Worm (Caenorhabditis elegans) whole organism, L1 larva: Measurements from ENCODE around the gene Y38H6C.21.

ENCODE experiments used
- C16A3.4 ChIP-seq: fragments of 150-350 bp; optimal IDR thresholded peaks from 2 replicates; lab custom pipeline; 2014; ENCODE audit warnings: missing biosample characterization, missing genetic modification characterization
- C34B4.2 ChIP-seq: sonication (generic microtip); optimal IDR thresholded peaks from 2 replicates; lab custom pipeline; 2017; ENCODE audit warnings: mild to moderate bottlenecking, missing genetic modification characterization, missing compliant biosample characterization
- F16B12.6 ChIP-seq: fragments of 150-350 bp; optimal IDR thresholded peaks from 2 replicates; lab custom pipeline; 2014; ENCODE audit warnings: missing biosample characterization, missing genetic modification characterization
- Y116A8C.19 ChIP-seq: sonication (generic microtip); optimal IDR thresholded peaks from 2 replicates; lab custom pipeline; 2016; ENCODE audit warnings: missing compliant biosample characterization, missing genetic modification characterization, borderline replicate concordance
- aha-1 ChIP-seq: fragments of 150-350 bp; optimal IDR thresholded peaks from 2 replicates; lab custom pipeline; 2014; ENCODE audit warnings: missing biosample characterization, missing genetic modification characterization
- ama-1 ChIP-seq: fragments of 150-350 bp; optimal IDR thresholded peaks from 2 replicates; lab custom pipeline; 2014
- ceh-63 ChIP-seq: fragments of 200-800 bp; sonication (Bioruptor generic); optimal IDR thresholded peaks from 2 replicates; lab custom pipeline; 2018; ENCODE audit warnings: mild to moderate bottlenecking, missing genetic modification characterization, missing compliant biosample characterization
- egl-13 ChIP-seq: sonication (generic microtip); optimal IDR thresholded peaks from 2 replicates; lab custom pipeline; 2016; ENCODE audit warnings: missing genotype, missing genetic modification reagents, missing genetic modification characterization, missing compliant biosample characterization
- elt-2 ChIP-seq: sonication (generic microtip); optimal IDR thresholded peaks from 2 replicates; lab custom pipeline; 2016; ENCODE audit warnings: missing genetic modification characterization, mild to moderate bottlenecking, inconsistent platforms, missing compliant biosample characterization, missing genetic modification reagents
- elt-3 ChIP-seq, 6 experiments: fragments of 150-350 bp in 1 of 6; sonication (generic microtip); optimal IDR thresholded peaks; 2 replicates each; lab custom pipeline; 2017 to 2018; ENCODE audit warnings: missing biosample characterization in 6 of 6, missing genetic modification characterization in 6 of 6, inconsistent platforms in 1 of 6
- ets-5 ChIP-seq: fragments of 200-800 bp; sonication (Bioruptor generic); IDR thresholded peaks from 2 replicates; pipeline ENCODE4 v1.3.6; 2022; ENCODE audit warnings: missing genetic modification characterization, missing compliant biosample characterization
- fkh-10 ChIP-seq: sonication (generic microtip); optimal IDR thresholded peaks from 2 replicates; lab custom pipeline; 2017; ENCODE audit warnings: missing biosample characterization, missing genetic modification reagents, missing genetic modification characterization
- fkh-8 ChIP-seq: sonication (generic microtip); optimal IDR thresholded peaks from 2 replicates; lab custom pipeline; 2016; ENCODE audit warnings: mild to moderate bottlenecking, missing genetic modification characterization, missing compliant biosample characterization
- grh-1 ChIP-seq: fragments of 200-800 bp; sonication (Bioruptor generic); IDR thresholded peaks from 2 replicates; pipeline ENCODE4 v1.3.6; 2022; ENCODE audit warnings: missing genetic modification reagents, missing genetic modification characterization, missing compliant biosample characterization
- hlh-17 ChIP-seq: fragments of 200-800 bp; sonication (Bioruptor generic); optimal IDR thresholded peaks from 2 replicates; lab custom pipeline; 2018; ENCODE audit warnings: missing genetic modification characterization, mild to moderate bottlenecking, missing compliant biosample characterization, moderate library complexity, borderline replicate concordance
- hpl-2 ChIP-seq: fragments of 150-350 bp; optimal IDR thresholded peaks from 2 replicates; lab custom pipeline; 2014; ENCODE audit warnings: missing biosample characterization, missing genetic modification reagents, missing genetic modification characterization
- irx-1 ChIP-seq: sonication (generic microtip); optimal IDR thresholded peaks from 2 replicates; lab custom pipeline; 2016; ENCODE audit warnings: missing genetic modification characterization, missing compliant biosample characterization
- isw-1 ChIP-seq: fragments of 200-800 bp; sonication (Bioruptor generic); IDR thresholded peaks from 2 replicates; pipeline ENCODE4 v1.3.6; 2022; ENCODE audit warnings: missing genetic modification characterization, missing compliant biosample characterization
- jun-1 ChIP-seq: fragments of 150-350 bp; optimal IDR thresholded peaks from 2 replicates; lab custom pipeline; 2014; ENCODE audit warnings: missing biosample characterization, missing genetic modification reagents, missing genetic modification characterization
- lin-13 ChIP-seq: fragments of 150-350 bp; optimal IDR thresholded peaks from 2 replicates; lab custom pipeline; 2014; ENCODE audit warnings: missing biosample characterization, missing genetic modification reagents, missing genetic modification characterization
- lin-14 ChIP-seq: fragments of 200-800 bp; sonication (Bioruptor generic); optimal IDR thresholded peaks from 2 replicates; lab custom pipeline; 2018; ENCODE audit warnings: mild to moderate bottlenecking, missing genetic modification characterization, moderate library complexity, missing compliant biosample characterization
- lin-35 ChIP-seq, 2 experiments: fragments of 150-350 bp; optimal IDR thresholded peaks; 2 replicates each; lab custom pipeline; 2014; ENCODE audit warnings: missing biosample characterization in 2 of 2, missing genetic modification characterization in 2 of 2, missing genetic modification reagents in 2 of 2
- lir-3 ChIP-seq: sonication (generic microtip); optimal IDR thresholded peaks from 2 replicates; lab custom pipeline; 2016; ENCODE audit warnings: mild to moderate bottlenecking, missing genetic modification characterization, moderate library complexity, missing compliant biosample characterization; ENCODE audit not compliant: poor library complexity
- mab-9 ChIP-seq: fragments of 200-800 bp; sonication (Bioruptor generic); IDR thresholded peaks from 2 replicates; pipeline ENCODE4 v1.3.6; 2022; ENCODE audit warnings: missing genetic modification reagents, missing genetic modification characterization, missing compliant biosample characterization
- mdl-1 ChIP-seq, 2 experiments: fragments of 150-350 bp; optimal IDR thresholded peaks; 2 replicates each; lab custom pipeline; 2014 to 2017; ENCODE audit warnings: missing biosample characterization in 2 of 2, missing genetic modification characterization in 2 of 2, inconsistent platforms in 1 of 2
- nhr-12 ChIP-seq: sonication (generic microtip); optimal IDR thresholded peaks from 2 replicates; lab custom pipeline; 2017; ENCODE audit warnings: missing biosample characterization, missing genetic modification characterization
- nhr-19 ChIP-seq: fragments of 200-800 bp; sonication (Bioruptor generic); conservative IDR thresholded peaks from 2 replicates; pipeline ENCODE4 v1.3.6; 2022; ENCODE audit warnings: missing genetic modification characterization, missing compliant biosample characterization
- nhr-237 ChIP-seq: fragments of 150-350 bp; optimal IDR thresholded peaks from 2 replicates; lab custom pipeline; 2014; ENCODE audit warnings: missing biosample characterization, missing genetic modification characterization
- nhr-28 ChIP-seq: fragments of 150-350 bp; optimal IDR thresholded peaks from 2 replicates; lab custom pipeline; 2014; ENCODE audit warnings: missing biosample characterization, missing genetic modification characterization
- nhr-71 ChIP-seq: sonication (generic microtip); optimal IDR thresholded peaks from 2 replicates; lab custom pipeline; 2016; ENCODE audit warnings: mild to moderate bottlenecking, missing genetic modification characterization, moderate library complexity, missing compliant biosample characterization
- nhr-76 ChIP-seq: sonication (generic microtip); optimal IDR thresholded peaks from 2 replicates; lab custom pipeline; 2017; ENCODE audit warnings: missing biosample characterization, missing genetic modification characterization
- nhr-84 ChIP-seq: sonication (generic microtip); optimal IDR thresholded peaks from 2 replicates; lab custom pipeline; 2017; ENCODE audit warnings: missing biosample characterization, missing genetic modification characterization
- nhr-90 ChIP-seq: sonication (generic microtip); optimal IDR thresholded peaks from 2 replicates; lab custom pipeline; 2016; ENCODE audit warnings: mild to moderate bottlenecking, missing genetic modification characterization, missing compliant biosample characterization; ENCODE audit not compliant: poor library complexity
- pax-3 ChIP-seq: fragments of 200-800 bp; sonication (Bioruptor generic); optimal IDR thresholded peaks from 2 replicates; lab custom pipeline; 2018; ENCODE audit warnings: mild to moderate bottlenecking, missing genetic modification characterization, moderate library complexity, missing compliant biosample characterization
- rnt-1 ChIP-seq: sonication (generic microtip); optimal IDR thresholded peaks from 2 replicates; lab custom pipeline; 2016; ENCODE audit warnings: mild to moderate bottlenecking, missing genetic modification characterization, moderate library complexity, missing compliant biosample characterization
- skn-1 ChIP-seq: fragments of 150-350 bp; optimal IDR thresholded peaks from 2 replicates; lab custom pipeline; 2014; ENCODE audit warnings: missing biosample characterization, missing genetic modification characterization
- snpc-4 ChIP-seq: fragments of 150-350 bp; optimal IDR thresholded peaks from 2 replicates; lab custom pipeline; 2014; ENCODE audit warnings: missing biosample characterization, missing genetic modification characterization
- snu-23 ChIP-seq: sonication (generic microtip); optimal IDR thresholded peaks from 2 replicates; lab custom pipeline; 2016; ENCODE audit warnings: missing genetic modification characterization, missing compliant biosample characterization
- sptf-1 ChIP-seq: fragments of 150-350 bp; optimal IDR thresholded peaks from 2 replicates; lab custom pipeline; 2014; ENCODE audit warnings: missing biosample characterization, missing genetic modification characterization
- swsn-7 ChIP-seq: sonication (generic microtip); optimal IDR thresholded peaks from 2 replicates; lab custom pipeline; 2016; ENCODE audit warnings: missing genetic modification characterization, missing compliant biosample characterization
- tbx-2 ChIP-seq: sonication (generic microtip); optimal IDR thresholded peaks from 2 replicates; lab custom pipeline; 2016; ENCODE audit warnings: missing genetic modification characterization, missing compliant biosample characterization
- tlp-1 ChIP-seq: fragments of 150-350 bp; optimal IDR thresholded peaks from 2 replicates; lab custom pipeline; 2014; ENCODE audit warnings: missing biosample characterization, missing genetic modification characterization
- unc-130 ChIP-seq: fragments of 150-350 bp; optimal IDR thresholded peaks from 2 replicates; lab custom pipeline; 2017; ENCODE audit warnings: missing biosample characterization, missing genetic modification characterization, inconsistent platforms
- unc-62 ChIP-seq: fragments of 150-350 bp; optimal IDR thresholded peaks from 2 replicates; lab custom pipeline; 2014; ENCODE audit warnings: missing biosample characterization, missing genetic modification reagents, missing genetic modification characterization
- unc-98 ChIP-seq: fragments of 200-800 bp; sonication (Bioruptor generic); IDR thresholded peaks from 2 replicates; pipeline ENCODE4 v1.3.6; 2022; ENCODE audit warnings: missing genetic modification characterization, missing compliant biosample characterization
- vab-15 ChIP-seq: sonication (generic microtip); optimal IDR thresholded peaks from 2 replicates; lab custom pipeline; 2017; ENCODE audit warnings: missing genotype, mild to moderate bottlenecking, missing genetic modification characterization, missing compliant biosample characterization
- xbp-1 ChIP-seq: sonication (generic microtip); optimal IDR thresholded peaks from 2 replicates; lab custom pipeline; 2016; ENCODE audit warnings: missing genetic modification characterization, missing compliant biosample characterization
- zip-4 ChIP-seq: fragments of 200-800 bp; sonication (Bioruptor generic); optimal IDR thresholded peaks from 2 replicates; lab custom pipeline; 2018; ENCODE audit warnings: mild to moderate bottlenecking, missing genetic modification characterization, moderate library complexity, missing compliant biosample characterization
- ztf-11 ChIP-seq, 2 experiments: sonication (generic microtip); optimal IDR thresholded peaks; 2 replicates each; lab custom pipeline; 2016 to 2017; ENCODE audit warnings: missing genetic modification characterization in 2 of 2, missing biosample characterization in 1 of 2, missing compliant biosample characterization in 1 of 2
- ztf-4 ChIP-seq: fragments of 150-350 bp; optimal IDR thresholded peaks from 2 replicates; lab custom pipeline; 2014; ENCODE audit warnings: missing biosample characterization, missing genetic modification characterization

The Y38H6C.21 gene

DNA sequence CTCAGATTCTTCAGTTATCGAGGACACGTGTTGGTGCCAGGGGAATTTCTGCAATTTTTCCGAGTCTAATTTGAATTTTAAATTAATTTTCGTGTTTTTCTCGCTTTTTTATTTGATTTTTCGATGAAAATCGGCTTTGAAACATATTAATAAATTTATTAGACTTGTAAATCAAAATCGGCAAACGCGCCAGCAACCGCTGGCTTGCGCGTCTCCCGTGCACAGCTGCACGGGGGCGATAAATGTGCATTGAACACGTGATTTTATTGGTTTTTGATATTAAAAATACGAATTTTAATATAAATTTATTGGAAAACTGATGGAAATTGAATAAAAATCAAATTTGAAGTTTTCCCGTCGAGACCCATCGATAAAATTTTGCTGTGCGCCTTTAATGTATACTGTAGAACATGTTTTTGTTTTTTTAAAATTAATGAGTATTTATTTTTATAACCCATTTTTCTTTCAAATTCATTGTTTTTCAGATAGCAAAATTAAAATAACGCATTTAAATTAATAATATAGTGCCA is 25.5 kb upstream of the Y38H6C.21 start, which contains the start of gene F26F2.7 (continued):
- TF ChIP-seq ets-5 (GFP tag; lab: Robert Waterston, UW) = no peak
- peak; percentile 86 for TF ChIP-seq unc-130 (tag; lab: Kevin White, UChicago)
- TF ChIP-seq nhr-71 = peak; percentile 93
- no peak for TF ChIP-seq nhr-28 (tag; lab: Kevin White, UChicago)
- no peak for TF ChIP-seq tlp-1 (tag; lab: Kevin White, UChicago)
- no peak for TF ChIP-seq unc-62
- no peak for TF ChIP-seq ceh-63 (GFP tag; lab: Kevin White, UChicago)
- peak; percentile 17 for TF ChIP-seq fkh-10 (GFP tag; lab: Kevin White, UChicago)
- no peak for TF ChIP-seq nhr-12
- no peak for TF ChIP-seq hlh-17 (GFP tag; lab: Kevin White, UChicago)
- peak; percentile 65 for TF ChIP-seq isw-1 (GFP tag; lab: Robert Waterston, UW)
- TF ChIP-seq ztf-4 (tag; lab: Kevin White, UChicago) = no peak
- no peak for TF ChIP-seq nhr-84 (tag; lab: Kevin White, UChicago)
- peak; percentile 83 for TF ChIP-seq nhr-19 (GFP tag; lab: Robert Waterston, UW)
- TF ChIP-seq fkh-8 = peak; percentile 87
- TF ChIP-seq sptf-1 (tag; lab: Kevin White, UChicago) = no peak
- TF ChIP-seq aha-1 (tag; lab: Kevin White, UChicago) = peak; percentile 29
- TF ChIP-seq elt-3 (tag; optimal IDR thresholded peaks at IDR 0.05; lab: Kevin White, UChicago) = peak in 2 of 6 experiments; percentile 33 to 66
- TF ChIP-seq zip-4 = peak; percentile 72
- TF ChIP-seq irx-1 (tag; lab: Kevin White, UChicago) = peak; percentile 88
- no peak for TF ChIP-seq lir-3 (tag; lab: Kevin White, UChicago)
- TF ChIP-seq swsn-7 (tag; lab: Kevin White, UChicago) = peak; percentile 90
- TF ChIP-seq snu-23 (GFP tag; lab: Kevin White, UChicago) = peak; percentile 90
- TF ChIP-seq grh-1 (GFP tag; lab: Robert Waterston, UW) = peak; percentile 66; the same call in 1 of the 2 replicates
- TF ChIP-seq rnt-1 = no peak
- no peak for TF ChIP-seq nhr-237
- TF ChIP-seq F16B12.6 (tag; lab: Kevin White, UChicago) = peak; percentile 53
- peak; percentile 89 for TF ChIP-seq xbp-1
- TF ChIP-seq mab-9 = peak; percentile 45; the same call in 1 of the 2 replicates
- TF ChIP-seq ama-1 (lab: Kevin White, UChicago) = no peak
- no peak for TF ChIP-seq nhr-76 (tag; lab: Kevin White, UChicago)
- peak; percentile 57 for TF ChIP-seq skn-1 (tag; lab: Kevin White, UChicago)
- peak; percentile 90 for TF ChIP-seq nhr-90 (tag; lab: Kevin White, UChicago)
- peak; percentile 80 for TF ChIP-seq egl-13 (tag; lab: Kevin White, UChicago)
- peak in 1 of 2 experiments; percentile 88 for TF ChIP-seq mdl-1 (tag; optimal IDR thresholded peaks at IDR 0.05; lab: Kevin White, UChicago)
- TF ChIP-seq jun-1 (tag; lab: Kevin White, UChicago) = peak; percentile 40
- TF ChIP-seq lin-35 (GFP tag; optimal IDR thresholded peaks at IDR 0.05; lab: Kevin White, UChicago) = peak; percentile 76 to 84
- no peak for TF ChIP-seq C34B4.2 (tag; lab: Kevin White, UChicago)
- TF ChIP-seq lin-14 (GFP tag; lab: Kevin White, UChicago) = peak; percentile 92
- TF ChIP-seq tbx-2 (tag; lab: Kevin White, UChicago) = peak; percentile 89
- no peak for TF ChIP-seq vab-15 (tag; lab: Kevin White, UChicago)
- TF ChIP-seq unc-98 (GFP tag; lab: Robert Waterston, UW) = no peak
- TF ChIP-seq pax-3 (tag; lab: Kevin White, UChicago) = peak; percentile 65
- TF ChIP-seq snpc-4 (tag; lab: Kevin White, UChicago) = peak; percentile 81
- peak in 1 of 2 experiments; percentile 67 for TF ChIP-seq ztf-11 (tag; optimal IDR thresholded peaks at IDR 0.05; lab: Kevin White, UChicago)
- TF ChIP-seq hpl-2 (GFP tag; lab: Kevin White, UChicago) = no peak
- peak; percentile 82 for TF ChIP-seq C16A3.4 (tag; lab: Kevin White, UChicago)
- no peak for TF ChIP-seq Y116A8C.19 (tag; lab: Kevin White, UChicago)
- TF ChIP-seq lin-13 (GFP tag; lab: Kevin White, UChicago) = peak; percentile 80
- peak; percentile 81 for TF ChIP-seq elt-2
